Worm (Caenorhabditis elegans) whole organism, early embryonic: ENCODE results near the gene Y37H2A.10.

Experiments
- B0310.2 ChIP-seq: sonication (generic microtip); optimal IDR thresholded peaks from 2 replicates; lab custom pipeline; 2016; ENCODE audit warnings: mild to moderate bottlenecking, missing genetic modification characterization, missing compliant biosample characterization
- F13C5.2 ChIP-seq: sonication (generic microtip); optimal IDR thresholded peaks from 2 replicates; lab custom pipeline; 2017; ENCODE audit warnings: mild to moderate bottlenecking, missing genetic modification characterization, inconsistent platforms, missing compliant biosample characterization
- aly-1 ChIP-seq: sonication (generic microtip); optimal IDR thresholded peaks from 2 replicates; lab custom pipeline; 2016; ENCODE audit warnings: missing genetic modification characterization, missing compliant biosample characterization
- ama-1 ChIP-seq: fragments of 150-350 bp; optimal IDR thresholded peaks from 2 replicates; lab custom pipeline; 2014
- ceh-13 ChIP-seq: fragments of 200-800 bp; sonication (Bioruptor generic); optimal IDR thresholded peaks from 2 replicates; lab custom pipeline; 2018; ENCODE audit warnings: mild to moderate bottlenecking, missing genetic modification characterization, missing compliant biosample characterization
- ceh-36 ChIP-seq: sonication (generic microtip); optimal IDR thresholded peaks from 2 replicates; lab custom pipeline; 2016; ENCODE audit warnings: missing genetic modification characterization, inconsistent platforms, missing compliant biosample characterization
- ets-7 ChIP-seq: sonication (generic microtip); optimal IDR thresholded peaks from 2 replicates; lab custom pipeline; 2016; ENCODE audit warnings: missing genotype, missing genetic modification characterization, missing compliant biosample characterization
- flt-1 ChIP-seq: fragments of 200-800 bp; sonication (Bioruptor generic); IDR thresholded peaks from 2 replicates; pipeline ENCODE4 v1.3.6; 2022; ENCODE audit warnings: missing genetic modification characterization, missing compliant biosample characterization
- hmbx-1 ChIP-seq: sonication (generic microtip); optimal IDR thresholded peaks from 2 replicates; lab custom pipeline; 2016; ENCODE audit warnings: mild to moderate bottlenecking, missing genetic modification characterization, missing compliant biosample characterization
- hmg-4 ChIP-seq: fragments of 200-800 bp; sonication (Bioruptor generic); optimal IDR thresholded peaks from 2 replicates; lab custom pipeline; 2018; ENCODE audit warnings: mild to moderate bottlenecking, missing genetic modification characterization, missing compliant biosample characterization
- hnd-1 ChIP-seq: sonication (generic microtip); optimal IDR thresholded peaks from 2 replicates; lab custom pipeline; 2016; ENCODE audit warnings: missing genetic modification characterization, missing compliant biosample characterization
- pes-1 ChIP-seq: fragments of 200-800 bp; sonication (Bioruptor generic); IDR thresholded peaks from 2 replicates; pipeline ENCODE4 v1.3.6; 2022; ENCODE audit warnings: missing genetic modification reagents, missing genetic modification characterization, missing compliant biosample characterization
- scrt-1 ChIP-seq: fragments of 200-800 bp; sonication (Bioruptor generic); IDR thresholded peaks from 2 replicates; pipeline ENCODE4 v1.3.6; 2022; ENCODE audit warnings: missing genetic modification characterization, missing compliant biosample characterization
- sea-1 ChIP-seq: fragments of 200-800 bp; sonication (Bioruptor generic); conservative IDR thresholded peaks from 2 replicates; pipeline ENCODE4 v1.3.6; 2022; ENCODE audit warnings: missing genetic modification characterization, missing compliant biosample characterization
- tbx-11 ChIP-seq: fragments of 200-800 bp; sonication (Bioruptor generic); IDR thresholded peaks from 2 replicates; pipeline ENCODE4 v1.3.6; 2022; ENCODE audit warnings: missing genetic modification characterization, missing compliant biosample characterization
- tbx-37 ChIP-seq: fragments of 200-800 bp; sonication (Bioruptor generic); conservative IDR thresholded peaks from 2 replicates; pipeline ENCODE4 v1.3.6; 2022; ENCODE audit warnings: missing genetic modification reagents, missing genetic modification characterization, missing compliant biosample characterization
- tra-4 ChIP-seq: sonication (generic microtip); optimal IDR thresholded peaks from 2 replicates; lab custom pipeline; 2017; ENCODE audit warnings: missing genetic modification characterization, missing compliant biosample characterization

Y37H2A.10 gene

DNA sequence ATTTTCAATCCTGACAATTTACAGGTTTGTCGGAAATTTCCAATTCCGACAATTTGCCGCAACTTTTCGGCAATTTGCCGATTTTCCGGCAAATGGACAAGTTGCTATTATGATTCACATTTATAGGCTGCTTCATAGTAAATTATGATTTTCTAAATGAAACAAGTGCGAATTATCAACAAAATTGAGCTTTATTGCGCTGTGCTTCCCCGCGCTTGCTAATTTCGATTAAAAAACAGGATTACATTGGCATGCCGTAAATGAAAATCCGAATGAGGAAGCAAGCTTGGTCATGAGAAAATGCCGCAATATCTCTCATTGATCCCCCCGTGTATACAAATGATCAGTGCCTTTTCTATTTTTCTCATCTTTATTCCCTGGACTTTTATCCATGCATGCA, at the start of gene Y37H2A.10:
TSS of gene Y37H2A.10 (plus strand) at position 301 of the 400 bp plus-strand sequence.
- TF ChIP-seq tbx-11 (GFP tag; lab: Robert Waterston, UW) = no peak
- no peak for TF ChIP-seq tra-4 (tag; lab: Kevin White, UChicago)
- TF ChIP-seq ets-7 (tag; lab: Kevin White, UChicago) = no peak
- TF ChIP-seq ama-1 (lab: Kevin White, UChicago) = no peak
- TF ChIP-seq F13C5.2 (tag; lab: Kevin White, UChicago) = no peak
- no peak for TF ChIP-seq flt-1 (GFP tag; lab: Robert Waterston, UW)
- no peak for TF ChIP-seq pes-1
- no peak for TF ChIP-seq hmbx-1 (tag; lab: Kevin White, UChicago)

ce11 chrV:18091216-18091615, 47.6 kb upstream of the Y37H2A.10 start:
- TF ChIP-seq scrt-1 (GFP tag; lab: Robert Waterston, UW) (no peak), B0310.2 (no peak), aly-1 (tag; lab: Kevin White, UChicago) (no peak), tra-4 (tag; lab: Kevin White, UChicago) (no peak), hmbx-1 (tag; lab: Kevin White, UChicago) (no peak), ets-7 (tag; lab: Kevin White, UChicago) (no peak), ama-1 (lab: Kevin White, UChicago) (no peak), flt-1 (GFP tag; lab: Robert Waterston, UW) (no peak), ceh-36 (no peak), hmg-4 (no peak), pes-1 (no peak), sea-1 (GFP tag; lab: Robert Waterston, UW) (no peak), tbx-11 (GFP tag; lab: Robert Waterston, UW) (no peak), ceh-13 (GFP tag; lab: Kevin White, UChicago) (no peak), F13C5.2 (tag; lab: Kevin White, UChicago) (no peak), tbx-37 (no peak), hnd-1 (tag; lab: Kevin White, UChicago) (no peak)

ce11 chrV:18093941-18094340, 44.9 kb upstream of the Y37H2A.10 start:
- no peak for TF ChIP-seq B0310.2
- TF ChIP-seq ama-1 (lab: Kevin White, UChicago) = no peak

- TF ChIP-seq ceh-13 (GFP tag; lab: Kevin White, UChicago) = no peak
- TF ChIP-seq F13C5.2 (tag; lab: Kevin White, UChicago) = no peak
- no peak for TF ChIP-seq ceh-36
- TF ChIP-seq tra-4 (tag; lab: Kevin White, UChicago) = no peak
- TF ChIP-seq hmg-4 = no peak
- no peak for TF ChIP-seq pes-1
- no peak for TF ChIP-seq hnd-1 (tag; lab: Kevin White, UChicago)
- no peak for TF ChIP-seq B0310.2
- TF ChIP-seq aly-1 (tag; lab: Kevin White, UChicago) = no peak
- no peak for TF ChIP-seq scrt-1 (GFP tag; lab: Robert Waterston, UW)
- TF ChIP-seq sea-1 (GFP tag; lab: Robert Waterston, UW) = no peak
- TF ChIP-seq ets-7 (tag; lab: Kevin White, UChicago) = no peak
- TF ChIP-seq hmbx-1 (tag; lab: Kevin White, UChicago) = no peak
- no peak for TF ChIP-seq tbx-11 (GFP tag; lab: Robert Waterston, UW)
These were observed 40.4 kb upstream of the Y37H2A.10 start, which contains the start of gene par-4 for ce11 chrV:18098387-18098786. Gene par-4, plus strand, starts transcription at chrV:18098687.

DNA sequence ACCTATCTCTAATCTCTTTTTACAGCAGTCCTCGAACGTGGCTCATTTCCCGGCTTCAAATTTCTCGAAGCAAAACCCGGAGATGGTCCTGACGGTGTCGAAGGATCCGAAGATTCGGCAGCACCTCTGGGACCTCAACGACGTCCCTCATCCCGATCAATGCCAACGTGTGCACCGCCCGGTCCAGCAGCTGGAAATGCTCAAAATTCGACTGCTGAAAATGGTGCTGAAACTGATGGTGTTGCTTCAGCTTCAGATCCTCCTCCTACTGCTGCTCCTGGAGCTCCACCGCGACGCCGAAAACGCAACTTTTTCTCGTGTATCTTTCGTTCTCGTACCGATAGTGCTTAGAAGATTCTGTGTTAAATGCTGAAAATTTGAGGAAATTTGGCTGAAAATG, 32.7 kb upstream of the Y37H2A.10 start:
- TF ChIP-seq hmbx-1 (tag; lab: Kevin White, UChicago) = no peak
- TF ChIP-seq ceh-13 (GFP tag; lab: Kevin White, UChicago) = no peak
- no peak for TF ChIP-seq pes-1
- no peak for TF ChIP-seq F13C5.2 (tag; lab: Kevin White, UChicago)
- no peak for TF ChIP-seq flt-1 (GFP tag; lab: Robert Waterston, UW)
- TF ChIP-seq tra-4 (tag; lab: Kevin White, UChicago) = no peak

- no peak for TF ChIP-seq ets-7 (tag; lab: Kevin White, UChicago)
- no peak for TF ChIP-seq B0310.2
- no peak for TF ChIP-seq ceh-36
- no peak for TF ChIP-seq ceh-13 (GFP tag; lab: Kevin White, UChicago)
- no peak for TF ChIP-seq tra-4 (tag; lab: Kevin White, UChicago)
- TF ChIP-seq tbx-11 (GFP tag; lab: Robert Waterston, UW) = no peak
These were observed 30.8 kb upstream of the Y37H2A.10 start, which contains the start of gene Y37H2A.1 for ce11 chrV:18107969-18108368. Gene Y37H2A.1, plus strand, starts transcription at chrV:18108269.

DNA sequence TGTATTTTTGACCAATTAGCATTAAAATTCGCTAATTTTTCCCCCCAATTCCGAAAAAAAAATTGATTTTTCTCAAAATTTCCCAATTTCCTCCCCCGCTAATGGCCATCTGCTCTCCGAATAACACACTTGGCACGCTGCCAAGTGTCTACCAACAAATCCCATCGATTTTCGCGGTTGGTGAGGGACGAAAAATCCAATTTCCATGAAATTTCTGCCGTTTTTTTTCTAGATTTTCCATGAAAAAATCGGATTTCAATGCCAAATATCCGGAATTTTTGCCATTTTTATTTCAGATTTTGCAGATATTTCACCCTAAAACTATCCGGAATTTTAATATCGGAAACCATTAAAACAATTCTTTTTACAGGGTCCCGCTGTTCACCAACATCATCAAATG, 29.3 kb upstream of the Y37H2A.10 start:
- TF ChIP-seq pes-1 = no peak
- TF ChIP-seq B0310.2 = no peak
- TF ChIP-seq aly-1 (tag; lab: Kevin White, UChicago) = no peak
- TF ChIP-seq ama-1 (lab: Kevin White, UChicago) = no peak
- no peak for TF ChIP-seq flt-1 (GFP tag; lab: Robert Waterston, UW)

DNA sequence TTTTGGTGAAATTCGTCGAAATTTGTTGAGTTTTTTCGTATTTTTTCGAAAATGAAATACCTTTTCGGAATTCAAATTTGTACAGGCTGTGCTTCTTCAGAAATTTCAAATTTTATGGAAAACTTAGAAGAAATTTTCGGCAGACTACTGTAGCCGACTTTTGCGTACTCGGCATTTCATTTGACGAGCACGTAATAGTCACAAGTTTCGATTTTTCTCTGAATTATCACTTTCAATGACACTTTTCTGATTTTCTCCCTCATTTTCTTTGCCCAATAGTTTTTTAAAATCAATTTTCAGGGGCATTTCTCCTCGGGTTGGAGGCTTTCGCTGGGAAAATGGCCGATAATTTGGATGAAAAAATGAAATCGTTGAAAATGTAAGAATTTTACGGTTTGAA, 15.2 kb upstream of the Y37H2A.10 start, which contains the start of gene fbxa-107:
TSS of gene fbxa-107 (plus strand) at position 301 of the 400 bp plus-strand sequence.
- no peak for TF ChIP-seq pes-1
- TF ChIP-seq F13C5.2 (tag; lab: Kevin White, UChicago) = no peak
- no peak for TF ChIP-seq ama-1 (lab: Kevin White, UChicago)
- TF ChIP-seq aly-1 (tag; lab: Kevin White, UChicago) = no peak
- no peak for TF ChIP-seq hmg-4

DNA sequence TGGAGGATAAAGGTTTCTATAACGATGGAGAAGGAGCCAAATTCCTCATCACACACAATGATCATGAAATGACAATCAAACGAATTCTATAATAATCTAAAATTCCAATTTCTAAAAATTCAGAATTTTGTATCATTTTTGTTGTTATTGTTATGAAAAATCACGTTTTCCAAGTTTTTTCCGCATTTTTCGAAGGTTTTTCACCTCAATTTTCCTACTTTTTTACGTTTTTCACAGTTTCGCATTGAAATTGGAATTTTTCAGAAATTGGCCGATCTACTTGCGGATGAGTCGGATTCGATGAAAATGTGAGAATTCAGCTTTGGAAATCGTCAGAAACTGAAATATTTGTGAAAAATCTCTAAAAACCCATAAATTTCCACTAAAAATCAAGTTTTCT, 13.7 kb upstream of the Y37H2A.10 start, which contains the start of gene fbxa-210:
TSS of gene fbxa-210 (plus strand) at position 301 of the 400 bp plus-strand sequence.
- TF ChIP-seq hnd-1 (tag; lab: Kevin White, UChicago) (no peak), aly-1 (tag; lab: Kevin White, UChicago) (no peak), ama-1 (lab: Kevin White, UChicago) (no peak), tbx-11 (GFP tag; lab: Robert Waterston, UW) (no peak), F13C5.2 (tag; lab: Kevin White, UChicago) (no peak), hmg-4 (no peak), sea-1 (GFP tag; lab: Robert Waterston, UW) (no peak), ceh-36 (no peak), tbx-37 (no peak), B0310.2 (no peak)
